Fruit fly (Drosophila melanogaster) whole organism, pupa: ENCODE measurements around the gene CG6299.

Source experiments
- CG12605 ChIP-seq: fragments of 200-800 bp; sonication (Bioruptor generic); IDR thresholded peaks from 2 replicates; pipeline ENCODE4 v1.3.6; 2022; ENCODE audit warnings: missing biosample characterization, missing genetic modification characterization
- CG13204 ChIP-seq: fragments of 200-800 bp; sonication (Bioruptor generic); optimal IDR thresholded peaks from 2 replicates; lab custom pipeline; 2018; ENCODE audit warnings: missing biosample characterization, mild to moderate bottlenecking, missing genetic modification characterization, moderate library complexity
- CG17806 ChIP-seq: fragments of 200-800 bp; sonication (Bioruptor generic); optimal IDR thresholded peaks from 2 replicates; lab custom pipeline; 2018; ENCODE audit warnings: missing biosample characterization, mild to moderate bottlenecking, missing genetic modification characterization, moderate library complexity
- CG32121 ChIP-seq: fragments of 200-800 bp; sonication (Bioruptor generic); IDR thresholded peaks from 2 replicates; pipeline ENCODE4 v1.3.6; 2022; ENCODE audit warnings: missing biosample characterization, missing genetic modification characterization
- CG34367 ChIP-seq: fragments of 200-800 bp; sonication (Bioruptor generic); optimal IDR thresholded peaks from 2 replicates; lab custom pipeline; 2018; ENCODE audit warnings: missing biosample characterization, mild to moderate bottlenecking, missing genetic modification characterization
- CG4496 ChIP-seq: fragments of 200-800 bp; sonication (Bioruptor generic); IDR thresholded peaks from 3 replicates; pipeline ENCODE4 v1.3.6; 2022; ENCODE audit warnings: missing biosample characterization, missing genetic modification characterization
- CG8159 ChIP-seq: fragments of 200-800 bp; sonication (Bioruptor generic); optimal IDR thresholded peaks from 3 replicates; lab custom pipeline; 2018; ENCODE audit warnings: missing biosample characterization, mild to moderate bottlenecking, missing genetic modification characterization, moderate library complexity
- D1 ChIP-seq: fragments of 200-800 bp; sonication (Bioruptor generic); optimal IDR thresholded peaks from 2 replicates; lab custom pipeline; 2018; ENCODE audit warnings: missing biosample characterization, mild to moderate bottlenecking, missing genetic modification characterization, moderate library complexity
- EcR ChIP-seq: fragments of 200-800 bp; sonication (Bioruptor generic); optimal IDR thresholded peaks from 3 replicates; lab custom pipeline; 2019; ENCODE audit warnings: missing biosample characterization, missing genetic modification characterization, mild to moderate bottlenecking, moderate library complexity, missing genetic modification reagents
- Ets98B ChIP-seq: fragments of 200-800 bp; sonication (Bioruptor generic); IDR thresholded peaks from 2 replicates; pipeline ENCODE4 v1.3.6; 2022; ENCODE audit warnings: missing biosample characterization, missing genetic modification characterization
- Snoo ChIP-seq: fragments of 200-800 bp; sonication (Bioruptor generic); optimal IDR thresholded peaks from 3 replicates; lab custom pipeline; 2017; ENCODE audit warnings: missing biosample characterization, mild to moderate bottlenecking, missing genetic modification characterization, inconsistent platforms
- gl ChIP-seq: fragments of 200-800 bp; sonication (Bioruptor generic); optimal IDR thresholded peaks from 2 replicates; lab custom pipeline; 2018; ENCODE audit warnings: missing biosample characterization, mild to moderate bottlenecking, missing genetic modification characterization
- rn ChIP-seq: fragments of 200-800 bp; sonication (Bioruptor generic); IDR thresholded peaks from 2 replicates; pipeline ENCODE4 v1.3.6; 2022; ENCODE audit warnings: missing biosample characterization, missing genetic modification characterization

DNA sequence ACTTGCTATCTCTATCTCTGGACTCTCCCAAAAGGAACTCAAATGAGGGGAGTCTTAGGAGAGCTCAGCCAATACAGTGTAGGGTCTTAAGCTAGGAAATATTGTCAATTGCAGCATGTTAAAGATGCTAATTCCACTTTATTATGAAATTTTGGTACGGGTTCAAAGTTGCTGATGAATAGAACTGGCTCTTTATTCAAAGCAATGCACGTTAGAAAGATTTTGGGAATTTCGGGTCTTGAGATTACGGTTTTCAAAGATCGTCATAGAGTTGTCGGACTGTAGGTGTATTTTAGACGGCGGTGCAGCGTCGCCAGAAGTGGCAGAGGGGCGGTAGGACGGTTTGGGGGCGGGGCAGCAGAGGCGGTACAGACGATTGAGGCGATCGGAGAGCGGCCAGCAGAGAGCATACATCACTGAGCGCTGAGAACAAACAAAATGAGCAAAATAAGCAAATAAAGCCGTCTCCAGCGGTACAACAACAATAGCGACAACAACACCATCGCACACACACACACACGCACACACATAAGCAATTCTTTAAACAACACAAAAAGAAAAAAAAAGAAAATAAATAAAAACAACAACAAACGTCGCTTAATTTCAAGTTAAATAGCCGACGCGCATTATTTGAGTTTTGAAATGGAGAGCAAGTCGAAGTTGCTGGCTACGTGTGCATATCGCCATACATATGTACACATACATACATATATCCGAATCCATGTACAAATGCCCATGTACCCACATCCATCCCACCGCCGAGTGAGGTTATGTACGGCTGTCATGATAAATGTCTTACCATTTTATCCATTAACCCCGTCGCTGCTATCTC, 35.1 kb downstream of the CG6299 start:
- no peak for TF ChIP-seq Ets98B
- no peak for TF ChIP-seq CG17806
- TF ChIP-seq CG32121 (GFP tag; lab: Robert Waterston, UW): no peak
- TF ChIP-seq D1 (tag; lab: Kevin White, UChicago): no peak
- TF ChIP-seq CG4496: no peak
- TF ChIP-seq gl: no peak
- TF ChIP-seq EcR: no peak
- TF ChIP-seq CG12605 (GFP tag; lab: Robert Waterston, UW): 0 out of 2 replicates have a peak, but pooled peaks have one; percentile 7
- no peak for TF ChIP-seq CG34367 (tag; lab: Kevin White, UChicago)
- no peak for TF ChIP-seq Snoo (tag; lab: Kevin White, UChicago)
- no peak for TF ChIP-seq CG8159
- TF ChIP-seq rn: no peak
- peak; percentile 41 for TF ChIP-seq CG13204
